Worm (Caenorhabditis elegans) whole organism, L1 larva: ENCODE results near the gene T24E12.12.

ENCODE experiments used
- C16A3.4 ChIP-seq: fragments of 150-350 bp; optimal IDR thresholded peaks from 2 replicates; lab custom pipeline; 2014; ENCODE audit warnings: missing biosample characterization, missing genetic modification characterization
- aha-1 ChIP-seq: fragments of 150-350 bp; optimal IDR thresholded peaks from 2 replicates; lab custom pipeline; 2014; ENCODE audit warnings: missing biosample characterization, missing genetic modification characterization
- elt-2 ChIP-seq: sonication (generic microtip); optimal IDR thresholded peaks from 2 replicates; lab custom pipeline; 2016; ENCODE audit warnings: missing genetic modification characterization, mild to moderate bottlenecking, inconsistent platforms, missing compliant biosample characterization, missing genetic modification reagents
- snu-23 ChIP-seq: sonication (generic microtip); optimal IDR thresholded peaks from 2 replicates; lab custom pipeline; 2016; ENCODE audit warnings: missing genetic modification characterization, missing compliant biosample characterization
- unc-62 ChIP-seq: fragments of 150-350 bp; optimal IDR thresholded peaks from 2 replicates; lab custom pipeline; 2014; ENCODE audit warnings: missing biosample characterization, missing genetic modification reagents, missing genetic modification characterization

DNA sequence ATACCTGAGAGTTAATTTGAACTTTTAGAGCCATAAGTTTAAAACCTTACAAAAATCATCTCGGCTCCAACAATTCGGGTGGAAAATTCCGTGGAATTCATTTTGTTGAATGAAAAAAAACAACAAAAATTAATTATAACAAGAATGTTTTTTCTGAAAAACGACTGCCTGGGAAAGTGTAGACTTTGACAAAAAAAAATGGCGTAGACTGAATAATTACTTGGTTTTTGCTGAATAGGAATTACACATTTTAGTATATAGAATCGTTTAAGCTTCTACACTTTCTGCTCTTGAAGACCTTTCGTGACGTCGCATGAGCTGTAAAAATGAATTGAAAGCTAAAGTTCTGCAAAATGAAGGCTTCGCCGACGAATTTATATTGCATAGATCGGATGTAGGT lies 5.4 kb downstream of the T24E12.12 start, which contains the start of gene srx-112:
- TF ChIP-seq elt-2 (tag; lab: Kevin White, UChicago) (no peak), snu-23 (GFP tag; lab: Kevin White, UChicago) (no peak), unc-62 (GFP tag; lab: Kevin White, UChicago) (no peak), C16A3.4 (no peak), aha-1 (tag; lab: Kevin White, UChicago) (no peak)
